Fruit fly (Drosophila melanogaster) ovary, adult (tissue): ENCODE results near the gene Tmx3.

ENCODE experiments used
- CG17801 ChIP-seq: fragments of 200-800 bp; optimal IDR thresholded peaks from 2 replicates; lab custom pipeline; 2019; ENCODE audit warnings: missing biosample characterization, mild to moderate bottlenecking, missing genetic modification characterization, moderate library complexity; ENCODE audit not compliant: partially characterized antibody

Gene Tmx3

DNA sequence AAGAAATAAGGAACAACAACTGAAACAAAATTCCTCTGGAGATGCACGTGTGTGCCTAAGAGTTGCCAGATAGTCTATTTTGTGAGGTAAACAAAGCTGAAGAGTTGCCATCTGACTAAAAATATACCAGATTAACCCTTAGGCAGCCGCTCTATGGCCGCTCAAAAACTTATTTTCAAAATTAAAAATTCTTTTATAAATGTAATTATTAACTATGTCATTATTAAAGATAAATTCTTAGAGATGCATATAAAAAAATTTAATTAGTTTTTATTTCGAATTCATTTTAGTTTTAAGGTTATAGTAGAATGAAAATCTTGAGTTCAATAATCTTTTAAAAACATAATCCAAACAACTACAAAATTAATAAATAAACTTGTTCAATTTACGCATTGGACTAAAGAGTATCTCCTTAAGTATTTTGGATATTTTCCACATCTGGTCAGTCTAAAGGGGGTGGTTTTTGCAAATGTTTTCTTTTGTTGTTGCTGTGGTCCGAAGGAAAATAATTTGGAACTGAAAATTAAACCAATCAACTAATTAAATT lies at the start of gene Tmx3:
Gene Tmx3, plus strand, starts transcription at position 442 of the 547 bp plus-strand sequence.
- peak; percentile 71 for TF ChIP-seq CG17801 (GFP tag; lab: Kevin White, UChicago)

- no peak for TF ChIP-seq CG17801 (GFP tag; lab: Kevin White, UChicago)
These were observed 47.5 kb upstream of the Tmx3 start for dm6 chr3L:16181330-16181830.

DNA sequence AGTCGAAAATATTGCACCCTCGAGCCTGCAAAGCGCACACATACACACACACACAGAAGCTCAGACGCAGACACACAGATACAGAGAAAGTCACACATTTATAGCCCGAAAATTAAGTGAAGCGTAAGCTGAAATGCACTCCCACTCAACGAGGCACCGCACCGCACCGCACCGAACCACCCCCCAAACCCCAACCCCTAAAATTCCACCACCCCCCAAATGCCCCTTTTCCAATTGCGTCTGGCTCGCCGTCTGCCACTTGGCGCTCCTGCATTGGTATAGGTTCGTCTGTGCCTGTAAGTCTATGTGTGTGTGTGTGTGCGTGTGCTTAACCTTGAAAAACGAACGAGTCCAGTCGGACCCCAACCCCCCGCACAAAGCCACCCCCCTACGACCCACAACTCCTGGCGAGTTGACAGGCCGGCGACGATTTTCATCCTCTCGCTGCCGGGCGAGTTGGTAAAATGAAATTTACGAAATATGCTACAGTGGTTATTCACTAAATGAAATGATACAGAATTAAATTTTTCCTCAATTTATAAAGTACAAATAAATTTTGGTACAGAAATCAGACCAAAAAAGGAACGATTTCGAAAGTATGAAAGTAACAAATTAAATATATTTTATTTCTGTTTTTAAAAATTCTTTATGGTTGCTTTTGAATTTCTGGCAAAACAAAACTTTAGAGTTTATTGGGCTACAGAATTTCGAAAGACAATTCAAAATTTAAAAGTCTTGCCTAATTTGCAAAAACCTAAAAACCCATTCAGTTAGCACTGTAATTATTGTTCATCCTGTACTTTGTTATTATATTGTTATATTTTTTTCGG lies 46.1 kb upstream of the Tmx3 start:
- no peak for TF ChIP-seq CG17801 (GFP tag; lab: Kevin White, UChicago)

- no peak for TF ChIP-seq CG17801 (GFP tag; lab: Kevin White, UChicago)
These were observed 45.4 kb upstream of the Tmx3 start for dm6 chr3L:16183493-16183892.

- no peak for TF ChIP-seq CG17801 (GFP tag; lab: Kevin White, UChicago)
These were observed 39.6 kb upstream of the Tmx3 start for dm6 chr3L:16189058-16189924.

DNA sequence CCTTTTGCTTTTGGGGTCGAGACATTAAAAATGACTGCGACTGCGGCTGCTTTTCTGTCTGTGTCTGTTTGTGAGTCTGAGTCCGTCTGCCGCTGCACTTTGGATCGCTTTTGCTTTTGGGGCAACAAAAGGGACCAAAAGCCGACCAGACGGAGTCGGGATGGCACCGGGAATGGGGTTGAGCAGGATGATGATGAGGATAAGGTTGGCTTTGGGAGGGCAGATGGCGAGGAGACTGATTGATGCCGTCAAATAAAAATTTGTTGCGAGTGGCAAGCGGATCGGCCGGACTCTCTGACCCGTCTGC lies 39.0 kb upstream of the Tmx3 start:
- TF ChIP-seq CG17801 (GFP tag; lab: Kevin White, UChicago), result no peak

DNA sequence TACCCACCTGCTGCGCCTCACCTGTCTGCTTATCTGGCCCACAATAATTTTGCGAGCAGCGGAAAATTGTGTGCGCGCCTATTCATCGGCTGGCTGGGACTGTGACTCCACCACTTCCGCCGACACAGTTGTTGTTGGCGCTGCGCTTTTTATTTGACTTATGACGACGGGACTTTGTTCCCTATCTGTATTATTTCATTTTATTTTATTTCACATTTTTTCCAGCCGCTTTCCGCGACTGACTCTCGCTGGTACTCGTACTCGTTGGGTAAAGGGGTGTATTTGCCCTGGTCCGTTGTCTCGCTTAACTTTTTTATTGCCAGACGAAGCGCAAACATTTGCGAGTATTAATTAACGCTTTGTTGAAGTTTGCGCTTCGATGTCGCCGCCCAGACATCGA lies 38.0 kb upstream of the Tmx3 start:
- no peak for TF ChIP-seq CG17801 (GFP tag; lab: Kevin White, UChicago)

- TF ChIP-seq CG17801 (GFP tag; lab: Kevin White, UChicago), result no peak
These were observed 36.1 kb upstream of the Tmx3 start for dm6 chr3L:16192561-16193355.

dm6 chr3L:16193851-16194709 lies 34.8 kb upstream of the Tmx3 start:
- TF ChIP-seq CG17801 (GFP tag; lab: Kevin White, UChicago), result no peak

dm6 chr3L:16195476-16195958 lies 33.4 kb upstream of the Tmx3 start:
- TF ChIP-seq CG17801 (GFP tag; lab: Kevin White, UChicago), result no peak

DNA sequence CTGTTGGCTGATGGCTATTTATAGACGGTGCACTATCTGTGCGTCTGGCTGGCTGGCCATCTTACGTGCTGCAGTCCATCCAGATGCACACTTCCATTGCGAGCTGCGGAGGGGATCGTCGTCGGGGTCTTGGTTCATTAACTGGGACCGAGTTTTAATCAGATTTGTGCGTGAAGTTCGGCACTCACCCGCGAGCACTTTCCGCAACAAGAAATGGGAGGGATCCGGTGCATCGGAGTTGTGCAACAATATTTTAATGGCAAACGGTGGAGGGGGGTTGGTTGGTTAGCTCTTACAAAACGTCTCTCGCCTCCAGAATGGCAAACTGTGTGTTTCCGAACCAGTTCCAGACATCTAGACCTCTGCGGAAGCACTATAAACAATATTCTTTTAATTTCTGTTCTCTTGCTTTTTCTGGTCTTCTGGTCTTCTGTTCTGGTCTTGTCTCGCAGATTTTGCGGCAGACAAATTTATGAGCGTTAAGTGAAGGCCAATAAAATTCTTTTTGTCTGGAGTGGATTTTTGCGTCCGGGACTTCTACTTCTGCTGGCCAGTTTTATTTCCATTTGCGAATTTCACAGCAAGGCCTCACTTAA lies 32.2 kb upstream of the Tmx3 start:
- no peak for TF ChIP-seq CG17801 (GFP tag; lab: Kevin White, UChicago)

DNA sequence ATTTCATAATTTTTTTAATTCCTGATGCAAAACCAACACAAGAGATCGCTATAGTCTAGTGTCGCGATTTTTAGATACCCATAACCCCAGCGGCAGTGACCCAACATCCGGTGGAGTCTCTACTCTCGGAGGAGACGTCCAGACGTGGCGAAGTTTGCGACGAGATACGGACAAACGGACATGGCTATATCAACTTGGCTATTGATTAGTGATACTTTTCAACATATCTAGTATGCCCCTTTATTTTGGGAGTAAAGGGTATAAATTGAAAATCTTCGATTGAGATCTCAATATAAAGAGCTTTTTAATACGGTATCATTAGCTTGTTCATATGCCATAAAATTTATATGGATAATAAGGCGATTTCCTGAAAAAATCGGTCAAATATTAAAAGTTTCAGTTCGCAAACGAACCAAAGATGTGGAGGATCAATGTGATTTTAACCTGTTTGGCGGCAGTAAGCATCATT lies 31.4 kb upstream of the Tmx3 start, which contains the start of gene CG33687:
Gene CG33687, plus strand, starts transcription at position 419 of the 469 bp plus-strand sequence.
- TF ChIP-seq CG17801 (GFP tag; lab: Kevin White, UChicago), result no peak

DNA sequence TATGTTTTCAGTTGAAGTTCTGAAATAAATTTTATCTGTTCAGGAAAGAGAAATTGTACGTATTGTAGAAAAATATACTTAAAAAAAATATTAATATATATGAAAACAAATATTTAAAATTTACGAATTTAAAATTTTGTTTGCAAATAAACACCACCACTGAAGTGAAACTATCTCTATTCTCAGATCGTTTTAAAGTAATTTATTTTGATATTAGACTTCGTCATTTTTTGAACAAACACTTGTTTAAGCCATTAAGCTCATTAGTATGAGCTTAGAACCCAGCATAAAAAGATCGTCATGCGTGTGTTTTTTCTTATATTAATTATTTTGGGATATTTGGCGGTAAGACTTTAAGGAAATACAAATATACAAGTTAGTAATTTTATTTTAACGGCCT lies 30.0 kb upstream of the Tmx3 start, which contains the start of gene CG33688:
Gene CG33688, plus strand, starts transcription at position 301 of the 400 bp plus-strand sequence.
- no peak for TF ChIP-seq CG17801 (GFP tag; lab: Kevin White, UChicago)
